Fruit fly (Drosophila melanogaster) ovary, adult (tissue): ENCODE data around the gene CG13775.

Experiments used
- CG17801 ChIP-seq: fragments of 200-800 bp; optimal IDR thresholded peaks from 2 replicates; lab custom pipeline; 2019; ENCODE audit warnings: missing biosample characterization, mild to moderate bottlenecking, missing genetic modification characterization, moderate library complexity; ENCODE audit not compliant: partially characterized antibody

CG13775 gene

dm6 chr2L:6907761-6908160 lies 49.0 kb downstream of the CG13775 start, which contains the start of the genes Polr1F and Rat1:
Gene Polr1F, minus strand, starts transcription at chr2L:6907844.
Gene Rat1, plus strand, starts transcription at chr2L:6908083.
- TF ChIP-seq CG17801 (GFP tag; lab: Kevin White, UChicago): peak; percentile 10
